Worm (Caenorhabditis elegans) whole organism, L4/young adult: ENCODE data around the gene M176.10.

Experiments
- W03F9.2 ChIP-seq: fragments of 150-350 bp; optimal IDR thresholded peaks from 2 replicates; lab custom pipeline; 2014; ENCODE audit warnings: missing biosample characterization, missing genetic modification characterization
- dao-5 ChIP-seq: sonication (generic microtip); optimal IDR thresholded peaks from 2 replicates; lab custom pipeline; 2016; ENCODE audit warnings: missing genotype, missing genetic modification characterization, moderate library complexity, missing compliant biosample characterization
- him-1 ChIP-seq: sonication (generic microtip); optimal IDR thresholded peaks from 2 replicates; lab custom pipeline; 2016; ENCODE audit warnings: missing genotype, missing genetic modification reagents, missing genetic modification characterization, missing compliant biosample characterization

M176.10 gene

DNA sequence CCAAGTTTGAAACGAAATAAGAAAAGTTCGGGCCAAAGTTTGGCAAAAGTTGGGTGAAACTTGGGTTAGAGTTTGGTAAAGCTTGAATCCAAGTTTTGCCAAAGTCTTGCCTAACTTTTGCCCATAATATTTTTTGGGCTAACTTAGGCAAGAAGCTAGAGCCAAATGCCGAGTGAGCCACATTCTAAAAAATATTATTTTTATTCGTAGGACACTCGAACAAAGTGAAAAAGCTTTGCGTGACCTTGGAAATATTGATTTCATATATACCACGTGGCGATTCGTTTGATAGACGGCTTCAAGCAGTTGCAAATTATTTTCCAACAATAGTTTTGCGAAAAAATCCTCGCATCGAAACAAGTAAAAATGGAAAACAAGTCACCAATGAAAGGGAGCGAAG lies 22.1 kb downstream of the M176.10 start, which contains the start of gene Y51B9A.5:
Y51B9A.5 (plus strand) TSS at position 301 of the 400 bp plus-strand sequence.
- TF ChIP-seq dao-5 (tag; lab: Kevin White, UChicago), result no peak
- no peak for TF ChIP-seq W03F9.2 (tag; lab: Kevin White, UChicago)
- no peak for TF ChIP-seq him-1 (tag; lab: Kevin White, UChicago)

DNA sequence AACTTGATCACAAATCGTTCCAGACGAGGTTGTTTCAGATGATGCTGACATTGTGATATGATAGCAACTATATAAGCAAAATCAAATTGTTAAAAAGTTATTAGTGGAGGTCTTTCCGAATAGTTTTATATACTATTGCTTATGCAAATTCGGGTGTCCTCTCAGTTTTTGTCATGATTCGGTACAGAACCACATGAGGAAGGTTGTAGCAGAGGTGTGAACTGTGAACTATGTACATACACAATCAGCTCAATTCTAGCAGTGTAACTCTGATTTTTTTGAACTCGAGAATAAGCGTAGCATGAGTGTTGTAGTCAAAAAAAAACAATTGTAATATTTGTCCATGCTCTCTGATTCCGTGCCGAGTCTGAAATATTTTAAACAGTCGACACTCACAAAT lies 22.9 kb downstream of the M176.10 start, which contains the start of gene Y51B9A.6:
Y51B9A.6 (minus strand) TSS at position 101 of the 400 bp plus-strand sequence.
- TF ChIP-seq dao-5 (tag; lab: Kevin White, UChicago), result no peak
- no peak for TF ChIP-seq W03F9.2 (tag; lab: Kevin White, UChicago)
- TF ChIP-seq him-1 (tag; lab: Kevin White, UChicago), result no peak

DNA sequence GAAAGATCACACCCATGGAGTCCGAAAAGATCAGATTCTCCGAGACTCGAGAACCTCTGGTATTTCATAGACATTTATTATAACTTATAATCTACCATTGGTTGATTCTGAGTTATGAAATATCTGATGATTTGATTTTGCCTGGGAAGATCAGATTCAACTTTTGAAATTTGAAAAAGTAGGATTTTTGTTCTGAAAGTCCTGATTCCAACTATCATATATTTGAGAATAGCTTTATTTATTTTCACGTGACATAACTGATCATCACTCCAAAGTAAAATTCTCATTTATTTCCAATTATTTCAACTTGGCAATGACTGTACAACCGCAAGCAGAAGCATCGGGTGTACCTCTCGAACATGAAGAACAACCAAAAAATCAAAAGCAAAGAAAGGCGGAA lies 26.2 kb downstream of the M176.10 start, which contains the start of gene Y51B9A.7:
Y51B9A.7 (plus strand) TSS at position 301 of the 400 bp plus-strand sequence.
- TF ChIP-seq him-1 (tag; lab: Kevin White, UChicago) (no peak), W03F9.2 (tag; lab: Kevin White, UChicago) (no peak)

DNA sequence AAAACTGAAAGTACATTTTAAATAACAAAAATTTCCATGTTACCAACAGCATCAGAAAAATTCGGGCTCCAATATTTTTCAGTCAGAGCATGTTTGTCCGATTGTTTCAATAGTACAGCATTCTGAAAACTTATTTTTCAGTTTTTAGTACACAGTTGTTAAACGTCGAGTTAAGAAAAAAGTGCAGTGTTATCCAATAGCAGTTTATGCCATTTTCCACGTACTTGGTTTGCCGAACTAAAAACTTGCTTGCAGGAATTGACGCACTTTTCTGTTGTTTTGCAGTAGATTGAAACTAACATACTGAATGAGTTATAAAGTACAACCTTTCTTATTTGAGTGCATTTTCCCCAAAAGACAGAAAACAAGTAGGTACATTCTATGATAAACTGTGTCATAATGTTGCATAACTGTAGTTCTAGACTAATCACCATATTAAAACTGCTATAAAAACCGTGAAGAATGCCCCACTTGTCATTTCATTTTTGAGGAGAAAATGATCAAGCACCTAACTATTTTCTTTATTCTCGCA lies 27.5 kb downstream of the M176.10 start, which contains the start of the genes Y51B9A.14 and Y51B9A.8:
Y51B9A.14 (minus strand) TSS at position 101 of the 532 bp plus-strand sequence.
Y51B9A.8 (plus strand) TSS at position 482 of the 532 bp plus-strand sequence.
- TF ChIP-seq W03F9.2 (tag; lab: Kevin White, UChicago) (no peak), him-1 (tag; lab: Kevin White, UChicago) (no peak)

DNA sequence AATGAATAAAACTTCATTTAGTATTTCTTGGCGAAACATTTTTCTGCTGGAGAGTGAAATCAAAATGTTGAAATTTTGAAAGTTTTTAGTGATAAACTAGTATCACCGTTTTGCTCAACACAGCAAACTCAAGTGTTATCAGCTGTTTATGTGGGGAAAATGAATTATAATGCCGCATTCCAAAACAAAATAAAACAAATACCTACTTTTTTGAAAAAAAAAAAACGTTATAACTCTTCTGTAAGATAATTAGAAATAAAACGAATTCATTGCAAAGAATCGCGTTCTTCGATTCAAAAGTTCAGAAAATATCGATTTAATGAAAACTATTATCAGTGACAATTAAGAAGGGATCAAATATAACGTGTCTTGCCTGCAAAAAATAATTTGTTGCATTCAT lies 28.5 kb downstream of the M176.10 start, which contains the start of gene Y51B9A.9:
Y51B9A.9 (minus strand) TSS at position 101 of the 400 bp plus-strand sequence.
- TF ChIP-seq him-1 (tag; lab: Kevin White, UChicago) (no peak), dao-5 (tag; lab: Kevin White, UChicago) (no peak), W03F9.2 (tag; lab: Kevin White, UChicago) (no peak)

DNA sequence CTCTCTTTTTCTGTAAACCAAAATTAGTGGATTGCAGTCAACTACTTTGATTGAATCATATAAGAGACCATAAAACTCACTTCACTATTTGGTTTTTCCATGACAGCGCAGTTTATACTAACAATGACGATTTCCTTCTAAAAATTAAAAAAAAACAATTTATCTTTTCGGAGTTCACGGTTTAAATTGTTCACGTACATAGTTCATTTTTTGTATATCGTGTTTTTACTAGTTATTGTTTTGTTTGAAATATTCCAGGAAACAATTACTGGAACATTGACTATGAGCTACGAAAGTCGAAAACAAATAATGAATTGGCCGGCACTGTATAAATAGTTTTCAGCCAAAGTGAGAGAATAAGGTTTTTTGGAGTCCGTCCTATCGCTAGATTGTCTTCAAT lies 33.3 kb downstream of the M176.10 start, which contains the start of gene lido-17:
lido-17 (minus strand) TSS at position 101 of the 400 bp plus-strand sequence.
- TF ChIP-seq him-1 (tag; lab: Kevin White, UChicago) (no peak), W03F9.2 (tag; lab: Kevin White, UChicago) (no peak), dao-5 (tag; lab: Kevin White, UChicago) (no peak)

DNA sequence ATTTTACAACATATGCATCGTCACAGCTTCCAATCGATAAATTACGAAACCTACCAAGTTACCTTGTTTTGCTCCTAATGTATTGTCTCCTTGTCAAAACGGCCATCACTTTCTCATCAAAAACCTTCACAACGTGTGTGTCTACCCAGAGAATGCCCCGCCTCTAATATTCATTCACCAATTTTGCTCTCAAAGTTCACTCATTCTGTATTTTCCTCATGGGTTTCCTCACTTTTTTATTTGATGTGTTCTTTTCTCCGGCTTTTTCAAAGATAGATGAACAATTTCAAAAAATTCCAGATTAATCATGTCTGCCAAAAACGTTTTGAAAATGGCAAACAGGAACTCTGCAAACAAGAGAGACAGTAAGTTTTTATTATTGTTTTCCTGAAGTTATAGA lies 40.7 kb downstream of the M176.10 start, which contains the start of gene C06C3.7:
C06C3.7 (plus strand) TSS at position 301 of the 400 bp plus-strand sequence.
- no peak for TF ChIP-seq W03F9.2 (tag; lab: Kevin White, UChicago)
- no peak for TF ChIP-seq dao-5 (tag; lab: Kevin White, UChicago)
- TF ChIP-seq him-1 (tag; lab: Kevin White, UChicago), result no peak

DNA sequence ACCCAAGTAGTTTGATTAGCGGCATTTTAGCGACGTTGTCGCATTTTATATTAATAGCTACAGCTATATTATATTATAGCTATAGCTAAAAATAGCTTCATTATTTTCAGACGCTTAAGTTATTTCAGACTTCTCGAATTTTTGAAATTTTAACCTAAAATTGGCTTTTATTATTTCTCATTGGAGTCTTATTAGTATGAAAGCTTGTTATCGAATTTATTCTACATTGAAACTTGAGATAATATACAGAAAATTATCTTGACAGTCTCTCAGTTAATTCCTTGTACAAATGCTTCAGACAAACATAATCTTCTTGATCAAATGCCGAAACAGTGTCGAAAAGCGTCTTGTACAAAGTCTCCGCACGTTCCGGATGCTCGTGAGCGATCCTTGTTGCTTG lies 46.2 kb downstream of the M176.10 start, which contains the start of gene srh-48:
srh-48 (plus strand) TSS at position 301 of the 400 bp plus-strand sequence.
- TF ChIP-seq W03F9.2 (tag; lab: Kevin White, UChicago), result no peak
- TF ChIP-seq dao-5 (tag; lab: Kevin White, UChicago), result no peak
- TF ChIP-seq him-1 (tag; lab: Kevin White, UChicago), result no peak

DNA sequence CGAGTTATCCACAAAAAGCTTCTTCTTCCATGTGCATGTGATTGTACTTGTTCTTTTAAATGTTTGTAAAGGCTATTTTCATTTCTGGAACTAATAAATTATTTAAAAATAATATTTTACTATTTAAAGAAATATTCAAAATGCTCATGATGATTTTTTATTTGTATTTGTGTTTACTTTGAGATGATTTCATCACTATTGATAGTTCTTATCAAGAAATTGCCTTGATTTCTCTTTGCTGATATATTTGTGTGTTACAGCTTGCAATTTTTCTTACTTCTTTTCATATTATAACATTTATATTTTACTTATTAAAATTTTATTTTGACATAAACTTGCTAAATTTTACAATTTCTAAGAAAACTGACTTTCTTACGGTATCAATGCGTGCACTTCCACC lies 47.8 kb downstream of the M176.10 start:
- TF ChIP-seq dao-5 (tag; lab: Kevin White, UChicago) (no peak), W03F9.2 (tag; lab: Kevin White, UChicago) (no peak)

DNA sequence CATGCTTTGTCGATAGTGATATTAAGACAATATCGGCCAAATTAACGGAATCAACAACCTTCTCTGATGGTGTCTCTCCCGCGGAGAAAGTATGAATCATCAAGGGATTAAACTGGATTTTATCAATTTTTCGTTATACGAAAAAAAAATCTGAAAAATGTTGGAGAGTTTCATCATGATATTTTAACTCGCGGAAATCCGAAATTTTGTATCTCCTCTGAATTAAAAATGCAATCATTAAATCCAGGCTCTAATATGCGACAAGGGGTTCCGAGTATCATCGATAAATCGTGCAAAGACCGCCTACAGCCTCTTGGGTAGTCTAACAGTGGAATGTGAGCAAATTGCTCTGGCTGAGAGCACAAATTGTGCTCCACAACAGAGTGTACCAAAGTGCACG lies 48.8 kb downstream of the M176.10 start, which contains the start of gene C06C3.10:
C06C3.10 (minus strand) TSS at position 101 of the 400 bp plus-strand sequence.
- TF ChIP-seq dao-5 (tag; lab: Kevin White, UChicago), result no peak
- TF ChIP-seq W03F9.2 (tag; lab: Kevin White, UChicago), result no peak
- TF ChIP-seq him-1 (tag; lab: Kevin White, UChicago), result no peak

DNA sequence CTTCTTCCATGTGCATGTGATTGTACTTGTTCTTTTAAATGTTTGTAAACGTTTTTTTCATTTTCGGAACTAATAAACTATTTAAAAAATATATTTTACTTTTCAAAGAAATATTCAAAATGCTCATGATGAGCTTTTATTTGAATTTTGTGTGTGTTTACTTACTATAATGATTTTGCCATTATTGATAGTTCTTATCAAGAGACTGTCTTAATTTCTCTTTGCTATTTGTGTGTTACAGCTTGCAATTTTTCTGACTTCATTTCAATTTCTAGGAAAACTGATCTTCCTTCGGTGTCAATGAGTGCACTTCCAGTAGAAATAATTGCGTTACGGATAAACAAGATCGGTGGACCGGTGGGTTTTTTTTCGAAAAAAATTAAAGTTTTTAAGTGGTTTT lies 51.2 kb downstream of the M176.10 start, which contains the start of gene C06C3.12:
C06C3.12 (plus strand) TSS at position 301 of the 400 bp plus-strand sequence.
- TF ChIP-seq him-1 (tag; lab: Kevin White, UChicago), result no peak
- no peak for TF ChIP-seq W03F9.2 (tag; lab: Kevin White, UChicago)
- no peak for TF ChIP-seq dao-5 (tag; lab: Kevin White, UChicago)
